Fruit fly (Drosophila melanogaster) whole organism: ENCODE data around the gene sds22.

Source experiments
- CG8478 ChIP-seq: fragments of >200 bp; optimal IDR thresholded peaks from 2 replicates; lab custom pipeline; 2018; ENCODE audit warnings: inconsistent platforms
- Dll ChIP-seq: fragments of >200 bp; optimal IDR thresholded peaks from 2 replicates; lab custom pipeline; 2017
- EcR ChIP-seq, 2 experiments: fragments of >200 bp; optimal IDR thresholded peaks; 2 replicates each; lab custom pipeline; 2017; ENCODE audit warnings: missing biosample characterization in 2 of 2, missing genetic modification characterization in 2 of 2, missing genetic modification reagents in 2 of 2
- pan ChIP-seq: fragments of >200 bp; optimal IDR thresholded peaks from 2 replicates; lab custom pipeline; 2017
- psq ChIP-seq: fragments of >200 bp; optimal IDR thresholded peaks from 2 replicates; lab custom pipeline; 2017
- usp ChIP-seq: fragments of >200 bp; optimal IDR thresholded peaks from 2 replicates; lab custom pipeline; 2017; ENCODE audit warnings: missing biosample characterization, missing genetic modification characterization, mixed read lengths

- TF ChIP-seq psq (lab: Kevin White, UChicago): no peak
- no peak for TF ChIP-seq EcR (GFP tag; optimal IDR thresholded peaks at IDR 0.05; lab: Kevin White, UChicago)
- no peak for TF ChIP-seq usp (GFP tag; lab: Kevin White, UChicago)
- TF ChIP-seq pan: no peak
- TF ChIP-seq CG8478: no peak
- TF ChIP-seq Dll: no peak
Measured at dm6 chr3R:17402434-17402833, 11.0 kb downstream of the sds22 start, which contains the start of gene Sur-8.
